Worm (Caenorhabditis elegans): ENCODE measurements around the gene cfp-1.

- TF ChIP-seq ets-5 (GFP tag; IDR thresholded peaks at IDR 0.05) (no peak), lir-3 (tag; optimal IDR thresholded peaks at IDR 0.05; ENCODE audit: poor library complexity) (no peak), ces-1 (GFP tag; optimal IDR thresholded peaks at IDR 0.05) (no peak), dpl-1 (GFP tag; optimal IDR thresholded peaks at IDR 0.05) (no peak)
Measured at ce11 chrIV:14131770-14132169, 54.5 kb downstream of the cfp-1 start, which contains the start of gene srz-59.
